Worm (Caenorhabditis elegans) whole organism, L4 larva: ENCODE measurements around the gene R160.2.

Experiments used
- D1046.2 ChIP-seq: fragments of 200-800 bp; sonication (Bioruptor generic); IDR thresholded peaks from 2 replicates; pipeline ENCODE4 v1.3.6; 2022; ENCODE audit warnings: missing genetic modification characterization, missing compliant biosample characterization
- F26F4.8 ChIP-seq: fragments of 200-800 bp; sonication (Bioruptor generic); conservative IDR thresholded peaks from 2 replicates; pipeline ENCODE4 v1.3.6; 2022; ENCODE audit warnings: missing genetic modification characterization, missing compliant biosample characterization
- Y48G9A.11 ChIP-seq: fragments of 200-800 bp; sonication (Bioruptor generic); IDR thresholded peaks from 2 replicates; pipeline ENCODE4 v1.3.6; 2022; ENCODE audit warnings: missing genetic modification reagents, missing genetic modification characterization, missing compliant biosample characterization
- Y75B8A.6 ChIP-seq: fragments of 200-800 bp; sonication (Bioruptor generic); IDR thresholded peaks from 2 replicates; pipeline ENCODE4 v1.3.6; 2022; ENCODE audit warnings: missing genetic modification reagents, missing genetic modification characterization, missing compliant biosample characterization
- ZK337.2 ChIP-seq: fragments of 200-800 bp; sonication (Bioruptor generic); IDR thresholded peaks from 2 replicates; pipeline ENCODE4 v1.3.6; 2022; ENCODE audit warnings: missing genetic modification reagents, missing genetic modification characterization, missing compliant biosample characterization
- aha-1 ChIP-seq: fragments of 150-350 bp; peaks from one replicate; lab custom pipeline; 2014; ENCODE audit warnings: missing biosample characterization, missing genetic modification characterization
- ceh-20 ChIP-seq: fragments of 200-800 bp; sonication (Bioruptor generic); IDR thresholded peaks from 2 replicates; pipeline ENCODE4 v1.3.6; 2022; ENCODE audit warnings: missing genetic modification reagents, missing genetic modification characterization, missing compliant biosample characterization
- ceh-28 ChIP-seq: fragments of 150-350 bp; optimal IDR thresholded peaks from 2 replicates; lab custom pipeline; 2014; ENCODE audit warnings: missing biosample characterization, missing genetic modification reagents, missing genetic modification characterization
- ceh-32 ChIP-seq: sonication (generic microtip); optimal IDR thresholded peaks from 2 replicates; lab custom pipeline; 2016; ENCODE audit warnings: mild to moderate bottlenecking, missing genetic modification characterization, missing compliant biosample characterization; ENCODE audit not compliant: poor library complexity
- ces-1 ChIP-seq: fragments of 150-350 bp; sonication (generic microtip); optimal IDR thresholded peaks from 4 replicates; lab custom pipeline; 2014; ENCODE audit warnings: missing biosample characterization, missing genetic modification reagents, missing genetic modification characterization
- daf-16 ChIP-seq, 3 experiments: sonication (generic microtip); optimal IDR thresholded peaks; 2 replicates each; lab custom pipeline; 2016 to 2017; ENCODE audit warnings: missing genetic modification characterization in 3 of 3, missing genetic modification reagents in 3 of 3, mild to moderate bottlenecking in 2 of 3, missing compliant biosample characterization in 2 of 3, missing biosample characterization in 1 of 3, moderate library complexity in 1 of 3
- egl-43 ChIP-seq: fragments of 200-800 bp; sonication (Bioruptor generic); IDR thresholded peaks from 2 replicates; pipeline ENCODE4 v1.3.6; 2022; ENCODE audit warnings: missing genetic modification reagents, missing genetic modification characterization, missing compliant biosample characterization
- hlh-30 ChIP-seq: sonication (generic microtip); optimal IDR thresholded peaks from 2 replicates; lab custom pipeline; 2017; ENCODE audit warnings: antibody characterized with exemption, mild to moderate bottlenecking, missing genetic modification characterization, missing compliant biosample characterization; ENCODE audit not compliant: insufficient read depth
- lim-7 ChIP-seq: fragments of 200-800 bp; sonication (Bioruptor generic); IDR thresholded peaks from 2 replicates; pipeline ENCODE4 v1.3.6; 2022; ENCODE audit warnings: missing genetic modification characterization, missing compliant biosample characterization
- lin-1 ChIP-seq: fragments of 200-800 bp; sonication (Bioruptor generic); IDR thresholded peaks from 2 replicates; pipeline ENCODE4 v1.3.6; 2022; ENCODE audit warnings: missing genetic modification reagents, missing genetic modification characterization, missing compliant biosample characterization
- lin-29 ChIP-seq: fragments of 200-800 bp; sonication (Bioruptor generic); IDR thresholded peaks from 2 replicates; pipeline ENCODE4 v1.3.6; 2022; ENCODE audit warnings: missing genetic modification reagents, missing genetic modification characterization, missing compliant biosample characterization
- lin-39 ChIP-seq: fragments of 150-350 bp; optimal IDR thresholded peaks from 2 replicates; lab custom pipeline; 2014; ENCODE audit warnings: missing biosample characterization, missing genetic modification reagents, missing genetic modification characterization
- mes-2 ChIP-seq: sonication (generic microtip); optimal IDR thresholded peaks from 2 replicates; lab custom pipeline; 2016; ENCODE audit warnings: missing genotype, mild to moderate bottlenecking, missing genetic modification characterization, missing compliant biosample characterization; ENCODE audit not compliant: poor library complexity, severe bottlenecking
- mxl-2 ChIP-seq: fragments of 200-800 bp; sonication (Bioruptor generic); conservative IDR thresholded peaks from 2 replicates; pipeline ENCODE4 v1.3.6; 2022; ENCODE audit warnings: missing genetic modification reagents, missing genetic modification characterization, missing compliant biosample characterization
- nhr-102 ChIP-seq: sonication (generic microtip); optimal IDR thresholded peaks from 2 replicates; lab custom pipeline; 2016; ENCODE audit warnings: mild to moderate bottlenecking, missing genetic modification characterization, moderate library complexity, missing compliant biosample characterization
- nhr-11 ChIP-seq: fragments of 150-350 bp; optimal IDR thresholded peaks from 2 replicates; lab custom pipeline; 2014; ENCODE audit warnings: missing biosample characterization, missing genetic modification characterization
- nhr-28 ChIP-seq: fragments of 150-350 bp; optimal IDR thresholded peaks from 2 replicates; lab custom pipeline; 2014; ENCODE audit warnings: missing biosample characterization, missing genetic modification characterization
- nhr-41 ChIP-seq: fragments of 200-800 bp; sonication (Bioruptor generic); IDR thresholded peaks from 2 replicates; pipeline ENCODE4 v1.3.6; 2022; ENCODE audit warnings: missing genetic modification reagents, missing genetic modification characterization, missing compliant biosample characterization
- nhr-6 ChIP-seq: fragments of 150-350 bp; optimal IDR thresholded peaks from 2 replicates; lab custom pipeline; 2014; ENCODE audit warnings: missing biosample characterization, missing genetic modification characterization
- nhr-76 ChIP-seq: fragments of 150-350 bp; optimal IDR thresholded peaks from 2 replicates; lab custom pipeline; 2014; ENCODE audit warnings: missing biosample characterization, missing genetic modification characterization
- nhr-77 ChIP-seq: fragments of 150-350 bp; optimal IDR thresholded peaks from 2 replicates; lab custom pipeline; 2014; ENCODE audit warnings: missing biosample characterization, missing genetic modification characterization
- pha-4 ChIP-seq, 2 experiments: fragments of 150-350 bp in 1 of 2; fragments of 200-800 bp in 1 of 2; sonication (Bioruptor generic) in 1 of 2; IDR thresholded peaks in 1 of 2; optimal IDR thresholded peaks in 1 of 2; 2 replicates each; pipeline versions ENCODE4 v1.3.6 to Lab custom; 2014 to 2022; ENCODE audit warnings: missing genetic modification characterization in 2 of 2, missing genetic modification reagents in 2 of 2, missing biosample characterization in 1 of 2, missing compliant biosample characterization in 1 of 2
- pqm-1 ChIP-seq: sonication (generic microtip); optimal IDR thresholded peaks from 2 replicates; lab custom pipeline; 2017; ENCODE audit warnings: missing biosample characterization, missing genetic modification characterization
- snpc-1.2 ChIP-seq: fragments of 200-800 bp; sonication (Bioruptor generic); IDR thresholded peaks from 2 replicates; pipeline ENCODE4 v1.3.6; 2022; ENCODE audit warnings: missing genetic modification reagents, missing genetic modification characterization, missing compliant biosample characterization
- spr-1 ChIP-seq: sonication (generic microtip); optimal IDR thresholded peaks from 2 replicates; lab custom pipeline; 2016; ENCODE audit warnings: mild to moderate bottlenecking, missing genetic modification characterization, missing compliant biosample characterization
- tra-1 ChIP-seq: fragments of 200-800 bp; sonication (Bioruptor generic); IDR thresholded peaks from 2 replicates; pipeline ENCODE4 v1.3.6; 2022; ENCODE audit warnings: missing genetic modification reagents, missing genetic modification characterization, missing compliant biosample characterization
- unc-62 ChIP-seq, 3 experiments: fragments of 150-350 bp in 1 of 3; sonication (generic microtip); optimal IDR thresholded peaks in 2 of 3; peaks in 1 of 3; 1 replicate in 1 of 3; 2 replicates in 2 of 3; lab custom pipeline; 2014 to 2017; ENCODE audit warnings: missing biosample characterization in 3 of 3, missing genetic modification characterization in 3 of 3, missing genetic modification reagents in 3 of 3, missing genotype in 1 of 3
- vab-7 ChIP-seq: fragments of 200-800 bp; sonication (Bioruptor generic); IDR thresholded peaks from 2 replicates; pipeline ENCODE4 v1.3.6; 2022; ENCODE audit warnings: missing genetic modification reagents, missing genetic modification characterization, missing compliant biosample characterization
- zag-1 ChIP-seq: fragments of 150-350 bp; optimal IDR thresholded peaks from 2 replicates; lab custom pipeline; 2014; ENCODE audit warnings: missing biosample characterization, missing genetic modification characterization
- zfp-3 ChIP-seq: fragments of 200-800 bp; sonication (Bioruptor generic); conservative IDR thresholded peaks from 2 replicates; pipeline ENCODE4 v1.3.6; 2022; ENCODE audit warnings: missing genetic modification reagents, missing genetic modification characterization, missing compliant biosample characterization
- ztf-7 ChIP-seq: fragments of 150-350 bp; optimal IDR thresholded peaks from 2 replicates; lab custom pipeline; 2014; ENCODE audit warnings: missing biosample characterization, missing genetic modification characterization

Gene R160.2

ce11 chrX:4409591-4410279, 33.0 kb upstream of the R160.2 start:
- TF ChIP-seq unc-62 (GFP tag; optimal IDR thresholded peaks at IDR 0.05 in 1 of 2; lab: Kevin White, UChicago) (peak in 1 of 2 experiments; percentile 7), unc-62 (tag; optimal IDR thresholded peaks at IDR 0.05; lab: Kevin White, UChicago) (no peak), vab-7 (GFP tag; lab: Robert Waterston, UW) (peak; percentile 55; the same call in 1 of the 2 replicates), mes-2 (peak; percentile 35), pha-4 (GFP tag; IDR thresholded peaks at IDR 0.05; lab: Robert Waterston, UW) (peak; percentile 58; the same call in 1 of the 2 replicates), pha-4 (tag; optimal IDR thresholded peaks at IDR 0.05; lab: Kevin White, UChicago) (no peak), lin-1 (peak; percentile 11; the same call in 1 of the 2 replicates), zag-1 (tag; lab: Kevin White, UChicago) (no peak), snpc-1.2 (GFP tag; lab: Robert Waterston, UW) (peak; percentile 10; the same call in 1 of the 2 replicates), lim-7 (GFP tag; lab: Robert Waterston, UW) (peak; percentile 76), ceh-28 (tag; lab: Kevin White, UChicago) (no peak), F26F4.8 (GFP tag; lab: Robert Waterston, UW) (0 out of 2 replicates have a peak, but pooled peaks have one; percentile 43), nhr-6 (no peak), daf-16 (GFP tag; optimal IDR thresholded peaks at IDR 0.05; lab: Kevin White, UChicago) (peak in 1 of 2 experiments; percentile 4), daf-16 (tag; optimal IDR thresholded peaks at IDR 0.05; lab: Kevin White, UChicago) (no peak), zfp-3 (peak; percentile 49; the same call in 1 of the 2 replicates), D1046.2 (GFP tag; lab: Robert Waterston, UW) (no peak), Y75B8A.6 (GFP tag; lab: Robert Waterston, UW) (no peak), ZK337.2 (0 out of 2 replicates have a peak, but pooled peaks have one; percentile 20)

ce11 chrX:4408466-4408865, 31.8 kb upstream of the R160.2 start:
- TF ChIP-seq aha-1 (tag; lab: Kevin White, UChicago) (peak; percentile 70), ces-1 (GFP tag; lab: Kevin White, UChicago) (no peak), ceh-20 (GFP tag; lab: Robert Waterston, UW) (0 out of 2 replicates have a peak, but pooled peaks have one; percentile 17)

ce11 chrX:4404717-4405116, 28.0 kb upstream of the R160.2 start:
- TF ChIP-seq hlh-30 (tag; lab: Kevin White, UChicago) (peak; percentile 4), ceh-20 (GFP tag; lab: Robert Waterston, UW) (peak; percentile 32; the same call in 1 of the 2 replicates), egl-43 (GFP tag; lab: Robert Waterston, UW) (no peak)

ce11 chrX:4402854-4403253, 26.2 kb upstream of the R160.2 start, which contains the start of gene D1079.1:
TSS of gene D1079.1 (plus strand) at chrX:4403154.
- TF ChIP-seq lin-39 (tag; lab: Kevin White, UChicago) (peak; percentile 20), pqm-1 (tag; lab: Kevin White, UChicago) (no peak)
- TF ChIP-seq, all 104 proteins: peak for 1

- no peak for TF ChIP-seq Y48G9A.11 (GFP tag; lab: Robert Waterston, UW)
- no peak for TF ChIP-seq spr-1 (tag; lab: Kevin White, UChicago)
- no peak for TF ChIP-seq nhr-102 (tag; lab: Kevin White, UChicago)
- TF ChIP-seq aha-1 (tag; lab: Kevin White, UChicago), result peak; percentile 96
- TF ChIP-seq, all 104 proteins: peak for 1
These were observed 23.6 kb upstream of the R160.2 start for ce11 chrX:4400296-4400695.

- TF ChIP-seq ztf-7 (tag; lab: Kevin White, UChicago), result no peak
- no peak for TF ChIP-seq hlh-30 (tag; lab: Kevin White, UChicago)
- no peak for TF ChIP-seq nhr-28
- no peak for TF ChIP-seq nhr-77 (tag; lab: Kevin White, UChicago)
- TF ChIP-seq D1046.2 (GFP tag; lab: Robert Waterston, UW), result no peak
- TF ChIP-seq daf-16 (GFP tag; optimal IDR thresholded peaks at IDR 0.05; lab: Kevin White, UChicago), result no peak
- TF ChIP-seq daf-16 (tag; optimal IDR thresholded peaks at IDR 0.05; lab: Kevin White, UChicago), result no peak
- TF ChIP-seq pha-4 (GFP tag; IDR thresholded peaks at IDR 0.05; lab: Robert Waterston, UW), result no peak
- TF ChIP-seq pha-4 (tag; optimal IDR thresholded peaks at IDR 0.05; lab: Kevin White, UChicago), result no peak
- TF ChIP-seq nhr-11 (tag; lab: Kevin White, UChicago), result no peak
- TF ChIP-seq mxl-2 (GFP tag; lab: Robert Waterston, UW), result no peak
- TF ChIP-seq nhr-41, result no peak
- no peak for TF ChIP-seq lin-29 (GFP tag; lab: Robert Waterston, UW)
- no peak for TF ChIP-seq nhr-76
- TF ChIP-seq tra-1, result no peak
- no peak for TF ChIP-seq lin-1
- no peak for TF ChIP-seq ceh-32
- no peak for TF ChIP-seq Y75B8A.6 (GFP tag; lab: Robert Waterston, UW)
- no peak for TF ChIP-seq mes-2
- no peak for TF ChIP-seq unc-62 (GFP tag; optimal IDR thresholded peaks at IDR 0.05 in 1 of 2; lab: Kevin White, UChicago)
- no peak for TF ChIP-seq unc-62 (tag; optimal IDR thresholded peaks at IDR 0.05; lab: Kevin White, UChicago)
These were observed 20.8 kb upstream of the R160.2 start for ce11 chrX:4397460-4397859.
